Worm (Caenorhabditis elegans): ENCODE measurements around the gene nspg-1.

- TF ChIP-seq him-1 (tag; optimal IDR thresholded peaks at IDR 0.05) (no peak), dao-5 (tag; optimal IDR thresholded peaks at IDR 0.05) (no peak), W03F9.2 (tag; optimal IDR thresholded peaks at IDR 0.05) (no peak)
Measured at ce11 chrV:12816672-12817071, 51.2 kb downstream of the nspg-1 start.

All from whole organism, L4/young adult.